Fruit fly (Drosophila melanogaster) whole organism, embryonic: ENCODE results near the gene CG16903.

Experiments
- Blimp-1 ChIP-seq: fragments of 200-800 bp; sonication (Bioruptor generic); optimal IDR thresholded peaks from 3 replicates; lab custom pipeline; 2018; ENCODE audit warnings: missing biosample characterization, missing genetic modification characterization, mild to moderate bottlenecking, moderate library complexity, missing genetic modification reagents
- CG10321 ChIP-seq: fragments of 200-800 bp; sonication (Bioruptor generic); IDR thresholded peaks from 2 replicates; pipeline ENCODE4 v1.3.6; 2022; ENCODE audit warnings: missing biosample characterization, missing genetic modification characterization
- CG10431 ChIP-seq: fragments of 200-800 bp; sonication (Bioruptor generic); optimal IDR thresholded peaks from 3 replicates; lab custom pipeline; 2018; ENCODE audit warnings: missing biosample characterization, mild to moderate bottlenecking, missing genetic modification characterization
- CG11696 ChIP-seq: fragments of 200-800 bp; sonication (Bioruptor generic); IDR thresholded peaks from 2 replicates; pipeline ENCODE4 v1.3.6; 2022; ENCODE audit warnings: missing biosample characterization, missing genetic modification characterization
- CG12219 ChIP-seq: fragments of 200-800 bp; sonication (Bioruptor generic); optimal IDR thresholded peaks from 3 replicates; lab custom pipeline; 2018; ENCODE audit warnings: missing biosample characterization, mild to moderate bottlenecking, missing genetic modification characterization
- CG12769 ChIP-seq: fragments of 200-800 bp; sonication (Bioruptor generic); optimal IDR thresholded peaks from 2 replicates; lab custom pipeline; 2019; ENCODE audit warnings: missing biosample characterization, mild to moderate bottlenecking, missing genetic modification characterization, moderate library complexity
- CG34224 ChIP-seq: fragments of 200-800 bp; sonication (Bioruptor generic); IDR thresholded peaks from 3 replicates; pipeline ENCODE4 v1.3.6; 2022; ENCODE audit warnings: missing biosample characterization, missing genetic modification characterization; ENCODE audit not compliant: partially characterized antibody
- CG4820 ChIP-seq: fragments of 200-800 bp; sonication (Bioruptor generic); optimal IDR thresholded peaks from 3 replicates; lab custom pipeline; 2016; ENCODE audit warnings: missing biosample characterization, missing genetic modification characterization
- CG6654 ChIP-seq: fragments of 200-800 bp; sonication (Bioruptor generic); optimal IDR thresholded peaks from 2 replicates; lab custom pipeline; 2017; ENCODE audit warnings: missing biosample characterization, mild to moderate bottlenecking, missing genetic modification characterization
- CG6813 ChIP-seq: fragments of 200-800 bp; sonication (Bioruptor generic); optimal IDR thresholded peaks from 2 replicates; lab custom pipeline; 2017; ENCODE audit warnings: missing biosample characterization, missing genetic modification characterization, mild to moderate bottlenecking, moderate library complexity, missing genetic modification reagents
- CG6854 ChIP-seq: fragments of 200-800 bp; sonication (Bioruptor generic); optimal IDR thresholded peaks from 3 replicates; lab custom pipeline; 2017; ENCODE audit warnings: missing biosample characterization, mild to moderate bottlenecking, missing genetic modification characterization
- CG8089 ChIP-seq: fragments of 200-800 bp; sonication (Bioruptor generic); optimal IDR thresholded peaks from 3 replicates; lab custom pipeline; 2016; ENCODE audit warnings: missing biosample characterization, missing genetic modification characterization
- CG9437 ChIP-seq: fragments of 200-800 bp; sonication (Bioruptor generic); optimal IDR thresholded peaks from 2 replicates; lab custom pipeline; 2018; ENCODE audit warnings: missing biosample characterization, mild to moderate bottlenecking, missing genetic modification characterization
- CG9609 ChIP-seq: fragments of 200-800 bp; sonication (Bioruptor generic); optimal IDR thresholded peaks from 3 replicates; lab custom pipeline; 2016; ENCODE audit warnings: missing biosample characterization, missing genetic modification characterization
- CrebB ChIP-seq: fragments of 200-800 bp; sonication (Bioruptor generic); optimal IDR thresholded peaks from 3 replicates; lab custom pipeline; 2018; ENCODE audit warnings: missing biosample characterization, mild to moderate bottlenecking, missing genetic modification characterization
- Dek ChIP-seq: fragments of 200-800 bp; sonication (Bioruptor generic); optimal IDR thresholded peaks from 3 replicates; lab custom pipeline; 2019; ENCODE audit warnings: missing biosample characterization, mild to moderate bottlenecking, missing genetic modification characterization, moderate library complexity
- Fer3 ChIP-seq: fragments of 200-800 bp; sonication (Bioruptor generic); optimal IDR thresholded peaks from 2 replicates; lab custom pipeline; 2018; ENCODE audit warnings: missing biosample characterization, mild to moderate bottlenecking, missing genetic modification characterization, moderate library complexity
- GATAe ChIP-seq: fragments of 200-800 bp; sonication (Bioruptor generic); conservative IDR thresholded peaks from 2 replicates; pipeline ENCODE4 v1.3.6; 2022; ENCODE audit warnings: missing biosample characterization, missing genetic modification characterization
- Gsc ChIP-seq: fragments of 200-800 bp; sonication (Bioruptor generic); IDR thresholded peaks from 2 replicates; pipeline ENCODE4 v1.3.6; 2022; ENCODE audit warnings: missing biosample characterization, missing genetic modification characterization
- Hmx ChIP-seq: fragments of 200-800 bp; sonication (Bioruptor generic); optimal IDR thresholded peaks from 2 replicates; lab custom pipeline; 2016; ENCODE audit warnings: missing biosample characterization, missing genetic modification characterization
- Hr3 ChIP-seq: fragments of 200-800 bp; sonication (Bioruptor generic); optimal IDR thresholded peaks from 3 replicates; lab custom pipeline; 2016; ENCODE audit warnings: missing biosample characterization, missing genetic modification characterization
- Hr78 ChIP-seq, 2 experiments: fragments of 200-800 bp in 1 of 2; fragments of >200 bp in 1 of 2; sonication (Bioruptor generic) in 1 of 2; optimal IDR thresholded peaks; 2 replicates each; lab custom pipeline; 2017 to 2019; ENCODE audit warnings: missing biosample characterization in 2 of 2, missing genetic modification characterization in 2 of 2, mild to moderate bottlenecking in 1 of 2, moderate library complexity in 1 of 2
- Lim3 ChIP-seq: fragments of 200-800 bp; sonication (Bioruptor generic); IDR thresholded peaks from 2 replicates; pipeline ENCODE4 v1.3.6; 2022; ENCODE audit warnings: missing biosample characterization, missing genetic modification characterization
- Mes4 ChIP-seq: fragments of 200-800 bp; sonication (Bioruptor generic); optimal IDR thresholded peaks from 2 replicates; lab custom pipeline; 2016; ENCODE audit warnings: missing biosample characterization, missing genetic modification characterization
- Nf-YB ChIP-seq: fragments of 200-800 bp; sonication (Bioruptor generic); optimal IDR thresholded peaks from 3 replicates; lab custom pipeline; 2019; ENCODE audit warnings: missing biosample characterization, mild to moderate bottlenecking, missing genetic modification characterization, moderate library complexity
- Nf-YC ChIP-seq: fragments of 200-800 bp; optimal IDR thresholded peaks from 3 replicates; lab custom pipeline; 2019; ENCODE audit warnings: missing biosample characterization, mild to moderate bottlenecking, missing genetic modification characterization, moderate library complexity
- Ravus ChIP-seq: fragments of 200-800 bp; sonication (Bioruptor generic); IDR thresholded peaks from 2 replicates; pipeline ENCODE4 v1.3.6; 2022; ENCODE audit warnings: missing biosample characterization, missing genetic modification characterization
- YL-1 ChIP-seq: fragments of 200-800 bp; sonication (Bioruptor generic); optimal IDR thresholded peaks from 3 replicates; lab custom pipeline; 2017; ENCODE audit warnings: missing biosample characterization, mild to moderate bottlenecking, missing genetic modification characterization
- ac ChIP-seq: fragments of 200-800 bp; sonication (Bioruptor generic); optimal IDR thresholded peaks from 3 replicates; lab custom pipeline; 2017; ENCODE audit warnings: missing biosample characterization, mild to moderate bottlenecking, missing genetic modification characterization
- br ChIP-seq: fragments of >200 bp; optimal IDR thresholded peaks from 2 replicates; lab custom pipeline; 2017
- crc ChIP-seq: fragments of 200-800 bp; sonication (Bioruptor generic); optimal IDR thresholded peaks from 2 replicates; lab custom pipeline; 2016; ENCODE audit warnings: missing biosample characterization, missing genetic modification characterization
- eve ChIP-seq, 2 experiments: fragments of >200 bp; optimal IDR thresholded peaks; 2 replicates each; lab custom pipeline; 2017; ENCODE audit warnings: missing biosample characterization in 2 of 2, missing genetic modification characterization in 2 of 2
- gce ChIP-seq: fragments of 200-800 bp; sonication (Bioruptor generic); IDR thresholded peaks from 3 replicates; pipeline ENCODE4 v1.3.6; 2022; ENCODE audit warnings: missing biosample characterization, missing genetic modification characterization
- gcm ChIP-seq: fragments of 200-800 bp; sonication (Bioruptor generic); optimal IDR thresholded peaks from 2 replicates; lab custom pipeline; 2019; ENCODE audit warnings: missing biosample characterization, mild to moderate bottlenecking, missing genetic modification characterization, moderate library complexity
- gt ChIP-seq: fragments of 200-800 bp; sonication (Bioruptor generic); IDR thresholded peaks from 2 replicates; pipeline ENCODE4 v1.3.6; 2022; ENCODE audit warnings: missing biosample characterization, missing genetic modification characterization
- jing ChIP-seq: fragments of 200-800 bp; sonication (Bioruptor generic); optimal IDR thresholded peaks from 2 replicates; lab custom pipeline; 2018; ENCODE audit warnings: missing biosample characterization, mild to moderate bottlenecking, missing genetic modification characterization
- kah ChIP-seq: fragments of 200-800 bp; sonication (Bioruptor generic); optimal IDR thresholded peaks from 2 replicates; lab custom pipeline; 2018; ENCODE audit warnings: missing biosample characterization, mild to moderate bottlenecking, missing genetic modification characterization
- ken ChIP-seq: fragments of 200-800 bp; sonication (Bioruptor generic); IDR thresholded peaks from 3 replicates; pipeline ENCODE4 v1.3.6; 2022; ENCODE audit warnings: missing biosample characterization, missing genetic modification characterization
- lbe ChIP-seq: fragments of 200-800 bp; sonication (Bioruptor generic); optimal IDR thresholded peaks from 2 replicates; lab custom pipeline; 2016; ENCODE audit warnings: missing biosample characterization, mild to moderate bottlenecking, missing genetic modification characterization
- nerfin-2 ChIP-seq: fragments of 200-800 bp; sonication (Bioruptor generic); IDR thresholded peaks from 2 replicates; pipeline ENCODE4 v1.3.6; 2022; ENCODE audit warnings: missing biosample characterization, missing genetic modification characterization; ENCODE audit not compliant: partially characterized antibody
- pan ChIP-seq, 4 experiments: fragments of >200 bp in 3 of 4; fragments of 200-800 bp in 1 of 4; sonication (Bioruptor generic) in 1 of 4; optimal IDR thresholded peaks in 3 of 4; IDR thresholded peaks in 1 of 4; 2 replicates each; pipeline versions ENCODE4 v1.3.6 to Lab custom; 2017 to 2022; ENCODE audit warnings: missing biosample characterization in 2 of 4, missing genetic modification characterization in 2 of 4, mixed read lengths in 1 of 4
- sd ChIP-seq: fragments of 200-800 bp; sonication (Bioruptor generic); optimal IDR thresholded peaks from 3 replicates; lab custom pipeline; 2018; ENCODE audit warnings: missing biosample characterization, mild to moderate bottlenecking, missing genetic modification characterization, moderate library complexity
- sens ChIP-seq: fragments of 200-800 bp; sonication (Bioruptor generic); peaks from one replicate; lab custom pipeline; 2016; ENCODE audit warnings: missing biosample characterization, missing genetic modification characterization
- sens-2 ChIP-seq: fragments of 200-800 bp; sonication (Bioruptor generic); IDR thresholded peaks from 2 replicates; pipeline ENCODE4 v1.3.6; 2022; ENCODE audit warnings: missing biosample characterization, missing genetic modification characterization
- sim ChIP-seq: fragments of 200-800 bp; sonication (Bioruptor generic); IDR thresholded peaks from 2 replicates; pipeline ENCODE4 v1.3.6; 2022; ENCODE audit warnings: missing biosample characterization, missing genetic modification characterization
- sob ChIP-seq: fragments of 200-800 bp; sonication (Bioruptor generic); IDR thresholded peaks from 2 replicates; pipeline ENCODE4 v1.3.6; 2022; ENCODE audit warnings: missing biosample characterization, missing genetic modification characterization
- sr ChIP-seq: fragments of 200-800 bp; sonication (Bioruptor generic); IDR thresholded peaks from 3 replicates; pipeline ENCODE4 v1.3.6; 2022; ENCODE audit warnings: missing biosample characterization, missing genetic modification characterization
- stwl ChIP-seq: fragments of 200-800 bp; sonication (Bioruptor generic); optimal IDR thresholded peaks from 3 replicates; lab custom pipeline; 2018; ENCODE audit warnings: missing biosample characterization, mild to moderate bottlenecking, missing genetic modification characterization, moderate library complexity
- tap ChIP-seq: fragments of 200-800 bp; optimal IDR thresholded peaks from 3 replicates; lab custom pipeline; 2019; ENCODE audit warnings: missing biosample characterization, mild to moderate bottlenecking, missing genetic modification characterization, moderate library complexity
- trem ChIP-seq: fragments of 200-800 bp; optimal IDR thresholded peaks from 3 replicates; lab custom pipeline; 2019; ENCODE audit warnings: missing biosample characterization, mild to moderate bottlenecking, missing genetic modification characterization, moderate library complexity

Gene CG16903

dm6 chrX:2041312-2041918, 38.8 kb downstream of the CG16903 start, which contains the start of gene CG4313 (continued):
- TF ChIP-seq CG4820 (GFP tag; lab: Kevin White, UChicago), result peak; percentile 65
- no peak for TF ChIP-seq sim (GFP tag; lab: Robert Waterston, UW)
- TF ChIP-seq CrebB (tag; lab: Kevin White, UChicago), result peak; percentile 18
- TF ChIP-seq Dek, result peak; percentile 24
- TF ChIP-seq stwl (tag; lab: Kevin White, UChicago), result peak; percentile 24
- TF ChIP-seq Mes4 (GFP tag; lab: Kevin White, UChicago), result peak; percentile 60
- no peak for TF ChIP-seq CG11696
- TF ChIP-seq CG34224 (GFP tag; lab: Robert Waterston, UW), result peak; percentile 89
- no peak for TF ChIP-seq pan (optimal IDR thresholded peaks at IDR 0.05; lab: Kevin White, UChicago)
- peak in 1 of 2 experiments; percentile 74 for TF ChIP-seq pan (GFP tag; optimal IDR thresholded peaks at IDR 0.05 in 1 of 2, IDR thresholded peaks at IDR 0.05 in 1 of 2)
- no peak for TF ChIP-seq br
- no peak for TF ChIP-seq ac
- peak; percentile 43 for TF ChIP-seq kah (GFP tag; lab: Kevin White, UChicago)
- TF ChIP-seq, all 482 proteins: peak for 354

DNA sequence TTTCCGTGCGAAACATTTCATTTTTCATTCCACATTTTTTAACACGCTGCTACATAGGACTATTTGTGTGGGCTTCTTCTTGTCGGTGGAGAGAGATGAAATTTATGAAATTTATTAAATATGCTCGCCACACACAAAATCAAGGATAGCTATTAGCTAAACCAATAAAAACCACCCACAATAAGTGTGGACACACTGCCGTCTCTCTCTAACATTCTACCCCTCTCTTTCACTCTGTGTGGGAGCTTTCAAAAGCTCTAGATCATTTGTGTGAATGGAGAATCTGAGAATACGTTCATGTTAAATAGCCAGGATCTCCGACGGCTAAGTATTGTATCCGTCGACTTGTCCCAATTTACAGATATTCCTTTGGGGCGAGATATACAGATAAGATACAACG, 42.6 kb downstream of the CG16903 start:
- TF ChIP-seq Hr78 (GFP tag; optimal IDR thresholded peaks at IDR 0.05; lab: Kevin White, UChicago), result no peak
- TF ChIP-seq Nf-YB (GFP tag; lab: Kevin White, UChicago), result peak; percentile 73
- peak; percentile 83 for TF ChIP-seq Nf-YC (tag; lab: Kevin White, UChicago)
- TF ChIP-seq CG6854 (GFP tag; lab: Kevin White, UChicago), result no peak
- TF ChIP-seq CG6813 (GFP tag; lab: Kevin White, UChicago), result no peak
- TF ChIP-seq CG9609 (GFP tag; lab: Kevin White, UChicago), result no peak
- TF ChIP-seq lbe, result no peak
- TF ChIP-seq Gsc (GFP tag; lab: Robert Waterston, UW), result no peak
- no peak for TF ChIP-seq jing (GFP tag; lab: Kevin White, UChicago)
- no peak for TF ChIP-seq Blimp-1 (GFP tag; lab: Kevin White, UChicago)
- no peak for TF ChIP-seq gcm (GFP tag; lab: Kevin White, UChicago)
- no peak for TF ChIP-seq nerfin-2 (GFP tag; lab: Robert Waterston, UW)
- peak; percentile 5 for TF ChIP-seq CG12769 (tag; lab: Kevin White, UChicago)
- TF ChIP-seq sens (GFP tag; lab: Kevin White, UChicago), result peak; percentile 58
- TF ChIP-seq eve (GFP tag; optimal IDR thresholded peaks at IDR 0.05; lab: Kevin White, UChicago), result no peak
- TF ChIP-seq gt (GFP tag; lab: Robert Waterston, UW), result no peak
- no peak for TF ChIP-seq CG8089
- no peak for TF ChIP-seq Hr3 (GFP tag; lab: Kevin White, UChicago)
- TF ChIP-seq CG10431, result no peak
- no peak for TF ChIP-seq GATAe (GFP tag; lab: Robert Waterston, UW)
- no peak for TF ChIP-seq CG12219 (GFP tag; lab: Kevin White, UChicago)
- no peak for TF ChIP-seq crc (GFP tag; lab: Kevin White, UChicago)
- TF ChIP-seq YL-1 (GFP tag; lab: Kevin White, UChicago), result no peak
- TF ChIP-seq sob (GFP tag; lab: Robert Waterston, UW), result no peak
- TF ChIP-seq CG10321, result peak; percentile 77
- TF ChIP-seq Ravus (GFP tag; lab: Robert Waterston, UW), result no peak
- no peak for TF ChIP-seq Lim3 (GFP tag; lab: Robert Waterston, UW)
- TF ChIP-seq Hmx (GFP tag; lab: Kevin White, UChicago), result no peak
- no peak for TF ChIP-seq Fer3 (tag; lab: Kevin White, UChicago)
- no peak for TF ChIP-seq ken (GFP tag; lab: Robert Waterston, UW)
- no peak for TF ChIP-seq sens-2 (GFP tag; lab: Robert Waterston, UW)
- TF ChIP-seq CG6654 (GFP tag; lab: Kevin White, UChicago), result no peak
- no peak for TF ChIP-seq tap (tag; lab: Kevin White, UChicago)
- no peak for TF ChIP-seq trem
- peak; percentile 74; the same call in 2 of the 3 replicates for TF ChIP-seq sr
- peak; percentile 22 for TF ChIP-seq sd (tag; lab: Kevin White, UChicago)
- no peak for TF ChIP-seq gce
- no peak for TF ChIP-seq CG9437 (GFP tag; lab: Kevin White, UChicago)
